Worm (Caenorhabditis elegans) whole organism, young adult: ENCODE results near the gene dhs-30.

Experiments used
- dox-1 ChIP-seq: fragments of 200-800 bp; sonication (Bioruptor generic); IDR thresholded peaks from 2 replicates; pipeline ENCODE4 v1.3.6; 2022; ENCODE audit warnings: missing genetic modification reagents, missing genetic modification characterization, missing compliant biosample characterization
- egl-18 ChIP-seq: fragments of 200-800 bp; sonication (Bioruptor generic); IDR thresholded peaks from 2 replicates; pipeline ENCODE4 v1.3.6; 2022; ENCODE audit warnings: missing genetic modification reagents, missing genetic modification characterization, missing compliant biosample characterization
- him-1 ChIP-seq: sonication (generic microtip); optimal IDR thresholded peaks from 2 replicates; lab custom pipeline; 2016; ENCODE audit warnings: missing genotype, missing genetic modification reagents, missing genetic modification characterization, missing compliant biosample characterization
- nhr-80 ChIP-seq: sonication (generic microtip); optimal IDR thresholded peaks from 2 replicates; lab custom pipeline; 2016; ENCODE audit warnings: missing genetic modification characterization, missing compliant biosample characterization
- sea-2 ChIP-seq: fragments of 200-800 bp; sonication (Bioruptor generic); IDR thresholded peaks from 2 replicates; pipeline ENCODE4 v1.3.6; 2022; ENCODE audit warnings: missing genetic modification characterization, missing compliant biosample characterization

DNA sequence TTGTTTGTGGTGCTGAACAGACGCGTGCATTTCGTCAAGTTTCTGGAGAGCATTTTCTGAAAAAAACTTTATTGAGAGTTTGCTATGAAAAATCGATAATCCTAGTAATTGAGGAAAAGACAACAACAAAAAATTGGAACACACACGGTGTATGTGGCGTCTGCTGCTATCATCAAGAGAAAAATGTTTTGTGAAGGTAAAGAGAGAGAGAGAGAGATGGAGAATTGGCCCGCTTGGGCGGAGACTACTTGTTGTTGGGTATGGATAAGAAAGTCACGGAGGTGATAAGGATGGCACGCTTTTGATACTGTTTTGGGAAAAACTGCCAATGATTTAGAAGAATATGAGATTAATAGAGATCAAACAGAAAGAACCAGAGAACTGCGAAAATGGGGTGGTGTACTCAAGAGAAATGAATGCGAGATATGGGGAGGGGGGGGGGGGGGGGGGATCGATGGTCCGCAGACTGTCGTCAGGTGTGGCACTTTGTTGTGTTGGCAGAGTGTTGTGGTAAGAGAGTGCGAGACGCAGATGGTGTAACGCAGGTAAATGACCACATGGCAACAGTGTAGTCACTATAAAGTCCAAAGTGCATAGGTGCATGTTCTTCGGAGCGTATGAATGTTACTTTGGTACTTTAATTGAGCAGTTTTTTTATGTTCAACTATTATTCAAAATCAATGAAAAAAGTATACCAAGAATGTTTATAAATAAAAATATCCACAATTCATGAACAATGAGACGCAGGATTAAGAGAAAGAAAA lies 18.4 kb downstream of the dhs-30 start, which contains the start of gene acdh-7:
- TF ChIP-seq him-1 (tag; lab: Kevin White, UChicago) (no peak), egl-18 (GFP tag; lab: Robert Waterston, UW) (no peak), nhr-80 (tag; lab: Kevin White, UChicago) (peak; percentile 25), sea-2 (no peak), dox-1 (GFP tag; lab: Robert Waterston, UW) (no peak)
